Fruit fly (Drosophila melanogaster) whole organism, prepupa: Measurements from ENCODE around the gene Gyc88E.

ENCODE experiments used
- Blimp-1 ChIP-seq: fragments of 200-800 bp; sonication (Bioruptor generic); optimal IDR thresholded peaks from 3 replicates; lab custom pipeline; 2017; ENCODE audit warnings: missing biosample characterization, missing genetic modification characterization, mild to moderate bottlenecking, moderate library complexity, missing genetic modification reagents
- CG10631 ChIP-seq: fragments of 200-800 bp; sonication (Bioruptor generic); optimal IDR thresholded peaks from 2 replicates; lab custom pipeline; 2016; ENCODE audit warnings: missing biosample characterization, missing genetic modification characterization
- CG10669 ChIP-seq: fragments of 200-800 bp; sonication (Bioruptor generic); optimal IDR thresholded peaks from 3 replicates; lab custom pipeline; 2018; ENCODE audit warnings: missing biosample characterization, mild to moderate bottlenecking, missing genetic modification characterization, moderate library complexity
- CG11294 ChIP-seq: fragments of 200-800 bp; sonication (Bioruptor generic); IDR thresholded peaks from 2 replicates; pipeline ENCODE4 v1.3.6; 2022; ENCODE audit warnings: missing biosample characterization, missing genetic modification characterization
- CG11762 ChIP-seq: fragments of 200-800 bp; sonication (Bioruptor generic); optimal IDR thresholded peaks from 3 replicates; lab custom pipeline; 2016; ENCODE audit warnings: missing biosample characterization, missing genetic modification characterization; ENCODE audit not compliant: insufficient read depth
- CG11902 ChIP-seq: fragments of 200-800 bp; sonication (Bioruptor generic); optimal IDR thresholded peaks from 3 replicates; lab custom pipeline; 2016; ENCODE audit warnings: missing biosample characterization, missing genetic modification characterization
- CG15336 ChIP-seq: fragments of 200-800 bp; sonication (Bioruptor generic); IDR thresholded peaks from 2 replicates; pipeline ENCODE4 v1.3.6; 2022; ENCODE audit warnings: missing biosample characterization, missing genetic modification characterization
- CG1621 ChIP-seq: fragments of 200-800 bp; sonication (Bioruptor generic); optimal IDR thresholded peaks from 3 replicates; lab custom pipeline; 2018; ENCODE audit warnings: missing biosample characterization, mild to moderate bottlenecking, missing genetic modification characterization
- CG16779 ChIP-seq: fragments of 200-800 bp; sonication (Bioruptor generic); optimal IDR thresholded peaks from 3 replicates; lab custom pipeline; 2017; ENCODE audit warnings: missing biosample characterization, mild to moderate bottlenecking, missing genetic modification characterization
- CG3032 ChIP-seq: fragments of 200-800 bp; optimal IDR thresholded peaks from 2 replicates; lab custom pipeline; 2019; ENCODE audit warnings: missing biosample characterization, mild to moderate bottlenecking, missing genetic modification characterization, moderate library complexity
- CG31627 ChIP-seq: fragments of 200-800 bp; sonication (Bioruptor generic); optimal IDR thresholded peaks from 3 replicates; lab custom pipeline; 2016; ENCODE audit warnings: missing biosample characterization, missing genetic modification characterization
- CG32006 ChIP-seq: fragments of 200-800 bp; sonication (Bioruptor generic); optimal IDR thresholded peaks from 3 replicates; lab custom pipeline; 2017; ENCODE audit warnings: missing biosample characterization, mild to moderate bottlenecking, missing genetic modification characterization
- CG3919 ChIP-seq: fragments of 200-800 bp; sonication (Bioruptor generic); optimal IDR thresholded peaks from 3 replicates; lab custom pipeline; 2016; ENCODE audit warnings: missing biosample characterization, missing genetic modification characterization
- CG4318 ChIP-seq: fragments of 200-800 bp; sonication (Bioruptor generic); optimal IDR thresholded peaks from 3 replicates; lab custom pipeline; 2017; ENCODE audit warnings: missing biosample characterization, mild to moderate bottlenecking, missing genetic modification characterization
- CG6276 ChIP-seq: fragments of 200-800 bp; sonication (Bioruptor generic); optimal IDR thresholded peaks from 2 replicates; lab custom pipeline; 2017; ENCODE audit warnings: missing biosample characterization, mild to moderate bottlenecking, missing genetic modification characterization
- CG6792 ChIP-seq: fragments of 200-800 bp; sonication (Bioruptor generic); optimal IDR thresholded peaks from 3 replicates; lab custom pipeline; 2016; ENCODE audit warnings: missing biosample characterization, missing genetic modification characterization
- CG6808 ChIP-seq: fragments of 200-800 bp; sonication (Bioruptor generic); optimal IDR thresholded peaks from 3 replicates; lab custom pipeline; 2017; ENCODE audit warnings: missing biosample characterization, missing genetic modification characterization, mild to moderate bottlenecking, moderate library complexity, missing genetic modification reagents
- CG6854 ChIP-seq: fragments of 200-800 bp; sonication (Bioruptor generic); optimal IDR thresholded peaks from 2 replicates; lab custom pipeline; 2017; ENCODE audit warnings: missing biosample characterization, mild to moderate bottlenecking, missing genetic modification characterization
- CG7368 ChIP-seq: fragments of 200-800 bp; sonication (Bioruptor generic); optimal IDR thresholded peaks from 3 replicates; lab custom pipeline; 2016; ENCODE audit warnings: missing biosample characterization, missing genetic modification characterization
- CG8119 ChIP-seq: fragments of 200-800 bp; sonication (Bioruptor generic); IDR thresholded peaks from 3 replicates; pipeline ENCODE4 v1.3.6; 2022; ENCODE audit warnings: missing biosample characterization, missing genetic modification characterization
- CG8319 ChIP-seq: fragments of 200-800 bp; sonication (Bioruptor generic); optimal IDR thresholded peaks from 3 replicates; lab custom pipeline; 2016; ENCODE audit warnings: missing biosample characterization, missing genetic modification characterization
- Eip75B ChIP-seq: fragments of 200-800 bp; sonication (Bioruptor generic); optimal IDR thresholded peaks from 3 replicates; lab custom pipeline; 2016; ENCODE audit warnings: missing biosample characterization, missing genetic modification characterization
- Eip78C ChIP-seq: fragments of 200-800 bp; sonication (Bioruptor generic); peaks from one replicate; lab custom pipeline; 2016; ENCODE audit warnings: missing biosample characterization, missing genetic modification characterization
- Eip93F ChIP-seq: fragments of 200-800 bp; sonication (Bioruptor generic); optimal IDR thresholded peaks from 2 replicates; lab custom pipeline; 2016; ENCODE audit warnings: missing biosample characterization, mild to moderate bottlenecking, missing genetic modification characterization
- Ets21C ChIP-seq: fragments of 200-800 bp; sonication (Bioruptor generic); optimal IDR thresholded peaks from 3 replicates; lab custom pipeline; 2016; ENCODE audit warnings: missing biosample characterization, missing genetic modification characterization
- Ets96B ChIP-seq: fragments of 200-800 bp; optimal IDR thresholded peaks from 2 replicates; lab custom pipeline; 2019; ENCODE audit warnings: missing biosample characterization, mild to moderate bottlenecking, missing genetic modification characterization, moderate library complexity
- Hr38 ChIP-seq: sonication (Bioruptor generic); optimal IDR thresholded peaks from 2 replicates; lab custom pipeline; 2016; ENCODE audit warnings: missing biosample characterization, missing genetic modification characterization
- Hr39 ChIP-seq: fragments of 200-800 bp; sonication (Bioruptor generic); optimal IDR thresholded peaks from 2 replicates; lab custom pipeline; 2016; ENCODE audit warnings: missing biosample characterization, missing genetic modification characterization
- Hr4 ChIP-seq: fragments of 200-800 bp; sonication (Bioruptor generic); optimal IDR thresholded peaks from 3 replicates; lab custom pipeline; 2016; ENCODE audit warnings: missing biosample characterization, missing genetic modification characterization
- Lpt ChIP-seq: fragments of 200-800 bp; sonication (Bioruptor generic); optimal IDR thresholded peaks from 3 replicates; lab custom pipeline; 2016; ENCODE audit warnings: missing biosample characterization, missing genetic modification characterization
- Met ChIP-seq: fragments of 200-800 bp; sonication (Bioruptor generic); optimal IDR thresholded peaks from 3 replicates; lab custom pipeline; 2016; ENCODE audit warnings: missing biosample characterization, missing genetic modification characterization
- Smox ChIP-seq: fragments of 200-800 bp; sonication (Bioruptor generic); optimal IDR thresholded peaks from 3 replicates; lab custom pipeline; 2016; ENCODE audit warnings: missing biosample characterization, missing genetic modification characterization
- Sox102F ChIP-seq: fragments of 200-800 bp; sonication (Bioruptor generic); optimal IDR thresholded peaks from 2 replicates; lab custom pipeline; 2016; ENCODE audit warnings: missing biosample characterization, mild to moderate bottlenecking, missing genetic modification characterization
- Sox14 ChIP-seq: fragments of 200-800 bp; sonication (Bioruptor generic); optimal IDR thresholded peaks from 3 replicates; lab custom pipeline; 2016; ENCODE audit warnings: missing biosample characterization, missing genetic modification characterization
- achi ChIP-seq: fragments of 200-800 bp; sonication (Bioruptor generic); optimal IDR thresholded peaks from 3 replicates; lab custom pipeline; 2016; ENCODE audit warnings: missing biosample characterization, missing genetic modification characterization
- cyc ChIP-seq: fragments of 200-800 bp; sonication (Bioruptor generic); optimal IDR thresholded peaks from 3 replicates; lab custom pipeline; 2016; ENCODE audit warnings: missing biosample characterization, missing genetic modification characterization
- dsx ChIP-seq: fragments of 200-800 bp; optimal IDR thresholded peaks from 3 replicates; lab custom pipeline; 2019; ENCODE audit warnings: missing biosample characterization, mild to moderate bottlenecking, missing genetic modification characterization, moderate library complexity; ENCODE audit not compliant: poor library complexity, severe bottlenecking
- eg ChIP-seq: fragments of 200-800 bp; sonication (Bioruptor generic); IDR thresholded peaks from 3 replicates; pipeline ENCODE4 v1.3.6; 2022; ENCODE audit warnings: missing biosample characterization, missing genetic modification characterization
- fd59A ChIP-seq: fragments of 200-800 bp; sonication (Bioruptor generic); optimal IDR thresholded peaks from 2 replicates; lab custom pipeline; 2017; ENCODE audit warnings: missing biosample characterization, mild to moderate bottlenecking, missing genetic modification characterization, missing genetic modification reagents
- fd85E ChIP-seq: fragments of 200-800 bp; sonication (Bioruptor generic); optimal IDR thresholded peaks from 3 replicates; lab custom pipeline; 2016; ENCODE audit warnings: missing biosample characterization, missing genetic modification characterization
- fkh ChIP-seq: fragments of 200-800 bp; sonication (Bioruptor generic); optimal IDR thresholded peaks from 3 replicates; lab custom pipeline; 2017; ENCODE audit warnings: missing biosample characterization, mild to moderate bottlenecking, missing genetic modification characterization, moderate library complexity
- lz ChIP-seq: fragments of 200-800 bp; sonication (Bioruptor generic); optimal IDR thresholded peaks from 3 replicates; lab custom pipeline; 2016; ENCODE audit warnings: missing biosample characterization, missing genetic modification characterization
- net ChIP-seq: fragments of 200-800 bp; sonication (Bioruptor generic); optimal IDR thresholded peaks from 3 replicates; lab custom pipeline; 2016; ENCODE audit warnings: missing biosample characterization, missing genetic modification characterization
- pdm3 ChIP-seq: fragments of 200-800 bp; sonication (Bioruptor generic); optimal IDR thresholded peaks from 3 replicates; lab custom pipeline; 2016; ENCODE audit warnings: missing biosample characterization, missing genetic modification characterization
- spab ChIP-seq: fragments of 200-800 bp; sonication (Bioruptor generic); optimal IDR thresholded peaks from 2 replicates; lab custom pipeline; 2017; ENCODE audit warnings: missing biosample characterization, mild to moderate bottlenecking, missing genetic modification characterization, missing genetic modification reagents
- ss ChIP-seq, 2 experiments: fragments of 200-800 bp; sonication (Bioruptor generic); optimal IDR thresholded peaks; 2 replicates in 1 of 2; 3 replicates in 1 of 2; lab custom pipeline; 2017 to 2018; ENCODE audit warnings: mild to moderate bottlenecking in 2 of 2, missing biosample characterization in 2 of 2, missing genetic modification characterization in 2 of 2, moderate library complexity in 1 of 2
- svp ChIP-seq: fragments of 200-800 bp; sonication (Bioruptor generic); peaks from one replicate; lab custom pipeline; 2016; ENCODE audit warnings: missing biosample characterization, missing genetic modification characterization
- topi ChIP-seq: fragments of 200-800 bp; sonication (Bioruptor generic); optimal IDR thresholded peaks from 3 replicates; lab custom pipeline; 2016; ENCODE audit warnings: missing biosample characterization, missing genetic modification characterization
- vri ChIP-seq: fragments of 200-800 bp; sonication (Bioruptor generic); optimal IDR thresholded peaks from 3 replicates; lab custom pipeline; 2016; ENCODE audit warnings: missing biosample characterization, mild to moderate bottlenecking, missing genetic modification characterization

Gene Gyc88E

dm6 chr3R:15112232-15112631 lies 37.9 kb upstream of the Gyc88E start (continued):
- TF ChIP-seq CG10631 (GFP tag; lab: Kevin White, UChicago) = no peak
- TF ChIP-seq ss (GFP tag; optimal IDR thresholded peaks at IDR 0.05; lab: Kevin White, UChicago) = peak; percentile 67
- no peak for TF ChIP-seq CG11294 (GFP tag; lab: Robert Waterston, UW)
- no peak for TF ChIP-seq Sox14 (GFP tag; lab: Kevin White, UChicago)
- TF ChIP-seq Eip93F = no peak
- peak; percentile 7 for TF ChIP-seq vri
- TF ChIP-seq achi (GFP tag; lab: Kevin White, UChicago) = no peak
- TF ChIP-seq, all 60 proteins: peak for 24

dm6 chr3R:15113584-15113983 lies 36.6 kb upstream of the Gyc88E start:
- TF ChIP-seq ss (GFP tag; optimal IDR thresholded peaks at IDR 0.05; lab: Kevin White, UChicago) (no peak), CG10669 (GFP tag; lab: Kevin White, UChicago) (no peak), CG32006 (GFP tag; lab: Kevin White, UChicago) (peak; percentile 78), CG31627 (GFP tag; lab: Kevin White, UChicago) (no peak), fkh (no peak), CG1621 (tag; lab: Kevin White, UChicago) (no peak), pdm3 (no peak), CG6276 (GFP tag; lab: Kevin White, UChicago) (peak; percentile 46), CG7368 (no peak), Ets21C (GFP tag; lab: Kevin White, UChicago) (no peak), Sox102F (GFP tag; lab: Kevin White, UChicago) (no peak), CG8119 (GFP tag; lab: Robert Waterston, UW) (peak; percentile 54), net (GFP tag; lab: Kevin White, UChicago) (peak; percentile 7), CG11902 (GFP tag; lab: Kevin White, UChicago) (no peak), Eip78C (GFP tag; lab: Kevin White, UChicago) (peak; percentile 75), CG6854 (no peak), Ets96B (tag; lab: Kevin White, UChicago) (peak; percentile 51), achi (GFP tag; lab: Kevin White, UChicago) (peak; percentile 61), CG11294 (GFP tag; lab: Robert Waterston, UW) (no peak), CG15336 (peak; percentile 74), Hr38 (GFP tag; lab: Kevin White, UChicago) (no peak), Hr39 (GFP tag; lab: Kevin White, UChicago) (no peak), CG4318 (GFP tag; lab: Kevin White, UChicago) (peak; percentile 49), svp (no peak), CG8319 (no peak), fd85E (GFP tag; lab: Kevin White, UChicago) (no peak), vri (no peak), lz (GFP tag; lab: Kevin White, UChicago) (no peak), CG10631 (GFP tag; lab: Kevin White, UChicago) (peak; percentile 50), fd59A (GFP tag; lab: Kevin White, UChicago) (no peak), Met (GFP tag; lab: Kevin White, UChicago) (no peak), CG6792 (GFP tag; lab: Kevin White, UChicago) (no peak), Sox14 (GFP tag; lab: Kevin White, UChicago) (no peak), spab (GFP tag; lab: Kevin White, UChicago) (no peak), topi (GFP tag; lab: Kevin White, UChicago) (no peak), CG6808 (GFP tag; lab: Kevin White, UChicago) (no peak), Lpt (GFP tag; lab: Kevin White, UChicago) (peak; percentile 46), Eip93F (no peak), cyc (GFP tag; lab: Kevin White, UChicago) (no peak), CG16779 (no peak), dsx (no peak), CG3032 (tag; lab: Kevin White, UChicago) (peak; percentile 32), Blimp-1 (no peak), eg (GFP tag; lab: Robert Waterston, UW) (peak; percentile 62; the same call in 1 of the 3 replicates), CG11762 (no peak), CG3919 (GFP tag; lab: Kevin White, UChicago) (peak; percentile 48), Smox (no peak), Eip75B (GFP tag; lab: Kevin White, UChicago) (no peak), Hr4 (no peak)
